Worm (Caenorhabditis elegans) whole organism, L1 larva: ENCODE results near the gene bnc-1.

Experiments used
- ceh-88 ChIP-seq: fragments of 200-800 bp; sonication (Bioruptor generic); IDR thresholded peaks from 2 replicates; pipeline ENCODE4 v1.3.6; 2022; ENCODE audit warnings: missing genetic modification characterization, missing compliant biosample characterization
- elt-2 ChIP-seq: sonication (generic microtip); optimal IDR thresholded peaks from 2 replicates; lab custom pipeline; 2016; ENCODE audit warnings: missing genetic modification characterization, mild to moderate bottlenecking, inconsistent platforms, missing compliant biosample characterization, missing genetic modification reagents
- fkh-8 ChIP-seq: sonication (generic microtip); optimal IDR thresholded peaks from 2 replicates; lab custom pipeline; 2016; ENCODE audit warnings: mild to moderate bottlenecking, missing genetic modification characterization, missing compliant biosample characterization
- lin-14 ChIP-seq: fragments of 200-800 bp; sonication (Bioruptor generic); optimal IDR thresholded peaks from 2 replicates; lab custom pipeline; 2018; ENCODE audit warnings: mild to moderate bottlenecking, missing genetic modification characterization, moderate library complexity, missing compliant biosample characterization
- mep-1 ChIP-seq: fragments of 150-350 bp; optimal IDR thresholded peaks from 2 replicates; lab custom pipeline; 2014; ENCODE audit warnings: missing biosample characterization, missing genetic modification characterization
- nhr-11 ChIP-seq: fragments of 150-350 bp; optimal IDR thresholded peaks from 2 replicates; lab custom pipeline; 2014; ENCODE audit warnings: missing biosample characterization, missing genetic modification characterization
- snpc-4 ChIP-seq: fragments of 150-350 bp; optimal IDR thresholded peaks from 2 replicates; lab custom pipeline; 2014; ENCODE audit warnings: missing biosample characterization, missing genetic modification characterization

DNA sequence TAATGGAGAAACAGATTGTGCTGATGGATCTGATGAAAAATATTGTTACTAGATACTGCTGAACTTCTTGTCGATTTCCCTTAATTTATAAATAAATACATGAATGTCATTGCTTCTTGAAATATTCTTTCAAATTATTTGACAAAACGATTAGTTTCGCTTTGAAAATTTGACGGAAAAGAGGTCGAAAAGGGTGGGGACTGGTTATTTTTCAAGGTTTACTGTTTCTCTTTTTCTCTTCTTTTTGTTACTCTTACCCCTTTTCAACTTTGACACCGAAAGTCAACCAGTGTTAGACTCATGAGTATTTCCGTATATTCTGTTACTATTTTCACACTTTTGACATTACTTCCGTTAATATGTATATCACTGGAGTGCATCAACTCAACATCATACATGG is 21.5 kb downstream of the bnc-1 start, which contains the start of gene T04H1.12:
- TF ChIP-seq lin-14 (GFP tag; lab: Kevin White, UChicago) (no peak), elt-2 (tag; lab: Kevin White, UChicago) (no peak), nhr-11 (no peak), fkh-8 (tag; lab: Kevin White, UChicago) (no peak), ceh-88 (no peak), mep-1 (tag; lab: Kevin White, UChicago) (no peak), snpc-4 (no peak)
